Fruit fly (Drosophila melanogaster): ENCODE measurements around the gene Fdx1.

Fdx1 gene

DNA sequence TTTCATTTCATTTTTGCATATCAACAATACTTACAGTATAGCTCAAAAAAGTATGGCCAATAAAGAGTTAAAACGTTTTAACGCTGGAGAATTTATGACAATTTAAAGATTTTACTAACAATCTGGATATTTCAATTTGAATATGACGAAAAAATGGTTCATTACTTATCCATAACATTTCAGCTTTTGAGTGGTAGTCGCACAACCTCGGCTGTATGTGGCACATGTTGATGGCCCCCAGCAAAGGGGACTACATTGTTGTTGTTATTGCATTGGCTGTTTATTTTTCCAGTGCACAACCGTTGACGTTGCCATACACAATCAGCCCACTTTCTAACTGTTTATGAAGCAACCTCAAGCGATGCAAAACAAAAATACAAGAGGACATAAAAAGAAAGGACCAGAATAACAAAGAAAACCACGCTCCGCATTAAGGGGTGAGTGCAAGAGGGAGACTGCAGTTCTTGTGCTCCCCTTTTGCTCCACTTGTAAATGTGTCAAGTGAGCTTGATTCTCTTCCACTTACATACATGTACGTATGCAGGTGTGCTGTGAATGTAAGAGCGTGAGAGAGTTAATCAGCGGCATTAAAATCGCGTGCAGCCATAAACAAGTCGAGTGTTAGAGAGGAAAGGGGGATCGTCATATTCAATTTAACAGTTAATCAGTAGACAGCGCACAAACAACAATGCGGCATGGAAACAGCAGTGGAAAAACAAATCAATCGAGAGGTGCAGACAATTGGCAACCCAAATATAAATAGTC is 49.2 kb upstream of the Fdx1 start (continued):
- TF ChIP-seq Sox15 (GFP tag; optimal IDR thresholded peaks at IDR 0.05) (peak; percentile 92), Hr4 (GFP tag; optimal IDR thresholded peaks at IDR 0.05) (peak; percentile 95), lz (GFP tag; optimal IDR thresholded peaks at IDR 0.05) (peak; percentile 98), Smox (GFP tag; optimal IDR thresholded peaks at IDR 0.05) (peak; percentile 98), CG31627 (GFP tag; optimal IDR thresholded peaks at IDR 0.05) (peak; percentile 97), CG32006 (GFP tag; optimal IDR thresholded peaks at IDR 0.05) (peak; percentile 95), CG1621 (tag; optimal IDR thresholded peaks at IDR 0.05) (peak; percentile 95), CG11902 (GFP tag; optimal IDR thresholded peaks at IDR 0.05) (peak; percentile 95), CG4318 (GFP tag; optimal IDR thresholded peaks at IDR 0.05) (peak; percentile 88), CG6808 (GFP tag; optimal IDR thresholded peaks at IDR 0.05) (peak; percentile 93)

dm6 chr3L:9419328-9419727 is 48.3 kb upstream of the Fdx1 start:
- TF ChIP-seq Hr38 (GFP tag; optimal IDR thresholded peaks at IDR 0.05) (no peak), Sox102F (GFP tag; optimal IDR thresholded peaks at IDR 0.05) (peak; percentile 67), Sox15 (GFP tag; optimal IDR thresholded peaks at IDR 0.05) (peak; percentile 43), CG1621 (tag; optimal IDR thresholded peaks at IDR 0.05) (no peak), CG6163 (GFP tag; IDR thresholded peaks at IDR 0.05) (peak; percentile 85), Ets96B (tag; optimal IDR thresholded peaks at IDR 0.05) (peak; percentile 43), CG8319 (GFP tag; optimal IDR thresholded peaks at IDR 0.05) (peak; percentile 30), CG8119 (GFP tag; IDR thresholded peaks at IDR 0.05) (peak; percentile 81), Smox (GFP tag; optimal IDR thresholded peaks at IDR 0.05) (peak; percentile 37), CG10669 (GFP tag; optimal IDR thresholded peaks at IDR 0.05) (peak; percentile 64), CG9139 (GFP tag; optimal IDR thresholded peaks at IDR 0.05) (no peak), Ets21C (GFP tag; optimal IDR thresholded peaks at IDR 0.05) (no peak), cyc (GFP tag; optimal IDR thresholded peaks at IDR 0.05) (peak; percentile 77), fd59A (GFP tag; optimal IDR thresholded peaks at IDR 0.05) (peak; percentile 22), CG4318 (GFP tag; optimal IDR thresholded peaks at IDR 0.05) (peak; percentile 45), lz (GFP tag; optimal IDR thresholded peaks at IDR 0.05) (no peak), CG3032 (tag; optimal IDR thresholded peaks at IDR 0.05) (peak; percentile 15), vri (GFP tag; optimal IDR thresholded peaks at IDR 0.05) (no peak), fd85E (GFP tag; optimal IDR thresholded peaks at IDR 0.05) (no peak), Eip78C (GFP tag) (peak; percentile 87), CG15336 (GFP tag; IDR thresholded peaks at IDR 0.05) (peak; percentile 85), Met (GFP tag; optimal IDR thresholded peaks at IDR 0.05) (peak; percentile 72), topi (GFP tag; optimal IDR thresholded peaks at IDR 0.05) (peak; percentile 72), svp (GFP tag) (peak; percentile 67), Eip75B (GFP tag; optimal IDR thresholded peaks at IDR 0.05) (no peak), Eip93F (GFP tag; optimal IDR thresholded peaks at IDR 0.05) (no peak), pdm3 (GFP tag; optimal IDR thresholded peaks at IDR 0.05) (peak; percentile 63), Lpt (GFP tag; optimal IDR thresholded peaks at IDR 0.05) (peak; percentile 61), OdsH (GFP tag; optimal IDR thresholded peaks at IDR 0.05) (peak; percentile 69), CG31627 (GFP tag; optimal IDR thresholded peaks at IDR 0.05) (peak; percentile 70), CG6276 (GFP tag; optimal IDR thresholded peaks at IDR 0.05) (peak; percentile 67), CG3919 (GFP tag; optimal IDR thresholded peaks at IDR 0.05) (peak; percentile 78), CG7368 (GFP tag; optimal IDR thresholded peaks at IDR 0.05) (peak; percentile 59), ss (GFP tag; optimal IDR thresholded peaks at IDR 0.05) (no peak), Hr4 (GFP tag; optimal IDR thresholded peaks at IDR 0.05) (peak; percentile 50), Hr39 (GFP tag; optimal IDR thresholded peaks at IDR 0.05) (peak; percentile 64), achi (GFP tag; optimal IDR thresholded peaks at IDR 0.05) (peak; percentile 39), dsx (GFP tag; optimal IDR thresholded peaks at IDR 0.05; ENCODE audit: poor library complexity, severe bottlenecking) (no peak), fkh (GFP tag; optimal IDR thresholded peaks at IDR 0.05) (no peak), CG10631 (GFP tag; optimal IDR thresholded peaks at IDR 0.05) (no peak), eg (GFP tag; IDR thresholded peaks at IDR 0.05) (peak; percentile 91), CG34406 (GFP tag; optimal IDR thresholded peaks at IDR 0.05) (peak; percentile 63), CG11762 (GFP tag; optimal IDR thresholded peaks at IDR 0.05; ENCODE audit: insufficient read depth) (peak; percentile 19), net (GFP tag; optimal IDR thresholded peaks at IDR 0.05) (peak; percentile 44), Gug (GFP tag; IDR thresholded peaks at IDR 0.05) (peak; percentile 74)

Measured in whole organism, prepupa.